Fruit fly (Drosophila melanogaster): ENCODE data around the gene Sgf11.

DNA sequence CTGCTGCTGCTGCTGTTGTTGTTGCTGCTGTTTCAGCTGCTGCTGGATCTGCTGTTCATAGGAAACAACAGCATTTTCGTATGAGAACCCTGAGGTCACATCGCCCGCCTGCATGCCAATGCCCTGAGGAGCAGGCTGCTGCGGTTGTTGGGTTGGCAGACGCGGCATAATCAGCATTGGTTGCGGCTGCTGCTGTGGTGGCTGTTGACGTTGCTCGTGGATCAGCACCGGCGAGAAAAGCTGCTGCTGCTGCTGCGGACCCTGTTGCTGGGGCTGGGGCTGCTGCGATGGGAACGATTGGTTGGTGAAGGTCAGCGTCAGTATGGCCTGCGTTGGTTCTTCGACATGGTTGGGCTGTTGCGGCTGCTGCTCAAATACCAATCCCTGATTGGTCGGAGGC is 11.8 kb downstream of the Sgf11 start:
- no peak for TF ChIP-seq kay (GFP tag; ENCODE audit: borderline replicate concordance)
- TF ChIP-seq CG7101 (tag; optimal IDR thresholded peaks at IDR 0.05): no peak
- no peak for TF ChIP-seq toe (GFP tag; optimal IDR thresholded peaks at IDR 0.05)
- no peak for TF ChIP-seq CG1620 (GFP tag; optimal IDR thresholded peaks at IDR 0.05)
- TF ChIP-seq Hr96 (GFP tag; optimal IDR thresholded peaks at IDR 0.05): no peak
- no peak for TF ChIP-seq CG5204 (GFP tag; optimal IDR thresholded peaks at IDR 0.05)
- no peak for TF ChIP-seq CG11617 (GFP tag; optimal IDR thresholded peaks at IDR 0.05)
- no peak for TF ChIP-seq bab1 (GFP tag; optimal IDR thresholded peaks at IDR 0.05)
- no peak for TF ChIP-seq CG33017 (tag; optimal IDR thresholded peaks at IDR 0.05)
- TF ChIP-seq Clk (GFP tag; optimal IDR thresholded peaks at IDR 0.05): no peak
